Worm (Caenorhabditis elegans): ENCODE data around the gene srz-101.

DNA sequence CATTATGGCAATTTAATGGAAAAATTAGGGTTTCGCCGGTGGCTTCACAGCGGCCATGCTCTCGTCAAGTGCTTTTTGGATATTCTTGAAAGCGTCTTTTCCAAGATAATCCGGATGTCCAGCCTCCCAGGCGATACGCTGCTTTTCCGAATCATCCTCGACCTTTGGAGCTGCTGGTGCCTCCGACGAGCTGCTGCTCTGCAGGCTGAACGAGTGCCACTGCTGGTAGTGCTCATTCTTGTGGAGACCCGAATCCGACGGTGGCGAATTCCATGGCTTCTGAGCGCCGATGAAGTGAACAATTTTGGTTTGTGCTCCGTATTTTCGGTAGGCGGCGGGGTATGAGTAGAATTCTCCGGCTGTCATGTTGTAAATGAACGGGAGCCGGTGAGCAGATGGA is 50.6 kb downstream of the srz-101 start:
- TF ChIP-seq ztf-23 (GFP tag; IDR thresholded peaks at IDR 0.05) (no peak), flt-1 (GFP tag; IDR thresholded peaks at IDR 0.05) (no peak)
